Fruit fly (Drosophila melanogaster): ENCODE data around the gene Tob.

Gene Tob

dm6 chrX:16072193-16072592 is 19.1 kb downstream of the Tob start:
- TF ChIP-seq fru (GFP tag; optimal IDR thresholded peaks at IDR 0.05) (peak; percentile 0), Hr78 (GFP tag; optimal IDR thresholded peaks at IDR 0.05) (no peak), CrebA (GFP tag; optimal IDR thresholded peaks at IDR 0.05; ENCODE audit: borderline replicate concordance) (peak; percentile 70), ey (GFP tag; optimal IDR thresholded peaks at IDR 0.05) (no peak), Mio (GFP tag; optimal IDR thresholded peaks at IDR 0.05) (no peak), h (GFP tag; optimal IDR thresholded peaks at IDR 0.05) (peak; percentile 6), woc (GFP tag; optimal IDR thresholded peaks at IDR 0.05) (no peak), Hnf4 (GFP tag; optimal IDR thresholded peaks at IDR 0.05) (no peak), CG32264 (GFP tag; optimal IDR thresholded peaks at IDR 0.05) (no peak), Sp1 (GFP tag; optimal IDR thresholded peaks at IDR 0.05) (no peak), GATAd (GFP tag; optimal IDR thresholded peaks at IDR 0.05) (no peak), HLH106 (tag; optimal IDR thresholded peaks at IDR 0.05) (no peak), CG9705 (GFP tag; optimal IDR thresholded peaks at IDR 0.05) (no peak), OdsH (GFP tag; optimal IDR thresholded peaks at IDR 0.05) (no peak), dmrt93B (GFP tag; optimal IDR thresholded peaks at IDR 0.05) (no peak), Dif (GFP tag; optimal IDR thresholded peaks at IDR 0.05; ENCODE audit: partially characterized antibody) (no peak)

- TF ChIP-seq dl (GFP tag; optimal IDR thresholded peaks at IDR 0.05; ENCODE audit: insufficient read depth in 1 of 2, partially characterized antibody in 2 of 2) (no peak), N (GFP tag; optimal IDR thresholded peaks at IDR 0.05) (no peak), Vsx2 (GFP tag; optimal IDR thresholded peaks at IDR 0.05; ENCODE audit: partially characterized antibody) (no peak), ey (GFP tag; optimal IDR thresholded peaks at IDR 0.05) (no peak), foxo (GFP tag; optimal IDR thresholded peaks at IDR 0.05) (no peak), Rel (GFP tag; optimal IDR thresholded peaks at IDR 0.05) (no peak), Rel (tag; optimal IDR thresholded peaks at IDR 0.05) (no peak), OdsH (GFP tag; optimal IDR thresholded peaks at IDR 0.05) (no peak), lola (GFP tag; optimal IDR thresholded peaks at IDR 0.05) (no peak), sv (GFP tag; optimal IDR thresholded peaks at IDR 0.05) (no peak), CG9705 (GFP tag; optimal IDR thresholded peaks at IDR 0.05) (no peak), Hr83 (GFP tag; optimal IDR thresholded peaks at IDR 0.05; ENCODE audit: poor library complexity, severe bottlenecking) (no peak), Mio (GFP tag; optimal IDR thresholded peaks at IDR 0.05) (no peak)
Observed at dm6 chrX:16063414-16063938, 27.8 kb downstream of the Tob start, which contains the start of gene dpr18. Gene dpr18, plus strand, starts transcription at chrX:16063738.

- TF ChIP-seq Hnf4 (GFP tag; optimal IDR thresholded peaks at IDR 0.05) (no peak), Dif (GFP tag; optimal IDR thresholded peaks at IDR 0.05; ENCODE audit: partially characterized antibody) (no peak), Myc (optimal IDR thresholded peaks at IDR 0.05) (peak; percentile 71), fru (GFP tag; optimal IDR thresholded peaks at IDR 0.05) (no peak), dl (GFP tag; optimal IDR thresholded peaks at IDR 0.05; ENCODE audit: insufficient read depth in 1 of 2, partially characterized antibody in 2 of 2) (no peak), Jra (GFP tag; optimal IDR thresholded peaks at IDR 0.05) (no peak)
Observed at dm6 chrX:16062720-16063413, 28.4 kb downstream of the Tob start, which contains the start of gene CG12395. Gene CG12395, minus strand, starts transcription at chrX:16062898.
